Worm (Caenorhabditis elegans) whole organism, L1 larva: ENCODE results near the gene F10E9.10.

ENCODE experiments used
- ama-1 ChIP-seq: fragments of 150-350 bp; optimal IDR thresholded peaks from 2 replicates; lab custom pipeline; 2014
- elt-2 ChIP-seq: sonication (generic microtip); optimal IDR thresholded peaks from 2 replicates; lab custom pipeline; 2016; ENCODE audit warnings: missing genetic modification characterization, mild to moderate bottlenecking, inconsistent platforms, missing compliant biosample characterization, missing genetic modification reagents
- elt-3 ChIP-seq, 6 experiments: fragments of 150-350 bp in 1 of 6; sonication (generic microtip); optimal IDR thresholded peaks; 2 replicates each; lab custom pipeline; 2017 to 2018; ENCODE audit warnings: missing biosample characterization in 6 of 6, missing genetic modification characterization in 6 of 6, inconsistent platforms in 1 of 6
- isw-1 ChIP-seq: fragments of 200-800 bp; sonication (Bioruptor generic); IDR thresholded peaks from 2 replicates; pipeline ENCODE4 v1.3.6; 2022; ENCODE audit warnings: missing genetic modification characterization, missing compliant biosample characterization
- lin-14 ChIP-seq: fragments of 200-800 bp; sonication (Bioruptor generic); optimal IDR thresholded peaks from 2 replicates; lab custom pipeline; 2018; ENCODE audit warnings: mild to moderate bottlenecking, missing genetic modification characterization, moderate library complexity, missing compliant biosample characterization
- lin-15B ChIP-seq: fragments of 150-350 bp; sonication (generic microtip); optimal IDR thresholded peaks from 3 replicates; lab custom pipeline; 2014; ENCODE audit warnings: missing biosample characterization, missing genetic modification characterization
- mdl-1 ChIP-seq, 2 experiments: fragments of 150-350 bp; optimal IDR thresholded peaks; 2 replicates each; lab custom pipeline; 2014 to 2017; ENCODE audit warnings: missing biosample characterization in 2 of 2, missing genetic modification characterization in 2 of 2, inconsistent platforms in 1 of 2
- mep-1 ChIP-seq: fragments of 150-350 bp; optimal IDR thresholded peaks from 2 replicates; lab custom pipeline; 2014; ENCODE audit warnings: missing biosample characterization, missing genetic modification characterization
- nhr-11 ChIP-seq: fragments of 150-350 bp; optimal IDR thresholded peaks from 2 replicates; lab custom pipeline; 2014; ENCODE audit warnings: missing biosample characterization, missing genetic modification characterization
- skn-1 ChIP-seq: fragments of 150-350 bp; optimal IDR thresholded peaks from 2 replicates; lab custom pipeline; 2014; ENCODE audit warnings: missing biosample characterization, missing genetic modification characterization
- unc-62 ChIP-seq: fragments of 150-350 bp; optimal IDR thresholded peaks from 2 replicates; lab custom pipeline; 2014; ENCODE audit warnings: missing biosample characterization, missing genetic modification reagents, missing genetic modification characterization

- no peak for TF ChIP-seq lin-14 (GFP tag; lab: Kevin White, UChicago)
- no peak for TF ChIP-seq skn-1 (tag; lab: Kevin White, UChicago)
- TF ChIP-seq unc-62 (GFP tag; lab: Kevin White, UChicago): no peak
- TF ChIP-seq nhr-11 (tag; lab: Kevin White, UChicago): no peak
- no peak for TF ChIP-seq isw-1 (GFP tag; lab: Robert Waterston, UW)
- TF ChIP-seq elt-3 (tag; optimal IDR thresholded peaks at IDR 0.05; lab: Kevin White, UChicago): no peak
- no peak for TF ChIP-seq lin-15B (tag; lab: Kevin White, UChicago)
- no peak for TF ChIP-seq mdl-1 (tag; optimal IDR thresholded peaks at IDR 0.05; lab: Kevin White, UChicago)
- no peak for TF ChIP-seq elt-2
- TF ChIP-seq ama-1 (lab: Kevin White, UChicago): no peak
- no peak for TF ChIP-seq mep-1 (tag; lab: Kevin White, UChicago)
Observed at ce11 chrIII:8293260-8293659, 26.8 kb downstream of the F10E9.10 start.
